Worm (Caenorhabditis elegans) whole organism, midembryonic: ENCODE data around the gene T24H10.5.

Source experiments
- T22C8.4 ChIP-seq: fragments of 200-800 bp; sonication (Bioruptor generic); IDR thresholded peaks from 2 replicates; pipeline ENCODE4 v1.3.6; 2022; ENCODE audit warnings: missing genetic modification characterization, missing compliant biosample characterization
- cog-1 ChIP-seq: sonication (generic microtip); optimal IDR thresholded peaks from 2 replicates; lab custom pipeline; 2016; ENCODE audit warnings: missing genetic modification characterization, missing compliant biosample characterization
- flt-1 ChIP-seq: fragments of 200-800 bp; sonication (Bioruptor generic); IDR thresholded peaks from 2 replicates; pipeline ENCODE4 v1.3.6; 2022; ENCODE audit warnings: missing genetic modification characterization, missing compliant biosample characterization
- med-1 ChIP-seq: sonication (generic microtip); optimal IDR thresholded peaks from 2 replicates; lab custom pipeline; 2017; ENCODE audit warnings: missing genetic modification characterization, mild to moderate bottlenecking, missing compliant biosample characterization, antibody characterized with exemption, missing genetic modification reagents; ENCODE audit not compliant: insufficient read depth
- ref-1 ChIP-seq: fragments of 200-800 bp; sonication (Bioruptor generic); conservative IDR thresholded peaks from 2 replicates; pipeline ENCODE4 v1.3.6; 2022; ENCODE audit warnings: missing genetic modification reagents, missing genetic modification characterization, missing compliant biosample characterization
- tab-1 ChIP-seq: fragments of 200-800 bp; sonication (Bioruptor generic); IDR thresholded peaks from 2 replicates; pipeline ENCODE4 v1.3.6; 2022; ENCODE audit warnings: missing genetic modification characterization, missing compliant biosample characterization
- ztf-29 ChIP-seq: fragments of 200-800 bp; sonication (Bioruptor generic); IDR thresholded peaks from 2 replicates; pipeline ENCODE4 v1.3.6; 2022; ENCODE audit warnings: missing genetic modification reagents, missing genetic modification characterization, missing compliant biosample characterization

ce11 chrII:9148079-9148478, 47.2 kb downstream of the T24H10.5 start:
- TF ChIP-seq ref-1 (no peak), ztf-29 (GFP tag; lab: Robert Waterston, UW) (no peak), tab-1 (GFP tag; lab: Robert Waterston, UW) (no peak), flt-1 (GFP tag; lab: Robert Waterston, UW) (no peak), cog-1 (tag; lab: Kevin White, UChicago) (no peak), med-1 (GFP tag; lab: Kevin White, UChicago) (no peak), T22C8.4 (GFP tag; lab: Robert Waterston, UW) (no peak)
